Worm (Caenorhabditis elegans) whole organism, midembryonic: Measurements from ENCODE around the gene C07A9.9.

Experiments used
- T22C8.4 ChIP-seq: fragments of 200-800 bp; sonication (Bioruptor generic); IDR thresholded peaks from 2 replicates; pipeline ENCODE4 v1.3.6; 2022; ENCODE audit warnings: missing genetic modification characterization, missing compliant biosample characterization
- cog-1 ChIP-seq: sonication (generic microtip); optimal IDR thresholded peaks from 2 replicates; lab custom pipeline; 2016; ENCODE audit warnings: missing genetic modification characterization, missing compliant biosample characterization
- flt-1 ChIP-seq: fragments of 200-800 bp; sonication (Bioruptor generic); IDR thresholded peaks from 2 replicates; pipeline ENCODE4 v1.3.6; 2022; ENCODE audit warnings: missing genetic modification characterization, missing compliant biosample characterization
- klf-2 ChIP-seq: fragments of 200-800 bp; sonication (Bioruptor generic); conservative IDR thresholded peaks from 2 replicates; pipeline ENCODE4 v1.3.6; 2022; ENCODE audit warnings: missing genetic modification reagents, missing genetic modification characterization, missing compliant biosample characterization
- med-1 ChIP-seq: sonication (generic microtip); optimal IDR thresholded peaks from 2 replicates; lab custom pipeline; 2017; ENCODE audit warnings: missing genetic modification characterization, mild to moderate bottlenecking, missing compliant biosample characterization, antibody characterized with exemption, missing genetic modification reagents; ENCODE audit not compliant: insufficient read depth
- ref-1 ChIP-seq: fragments of 200-800 bp; sonication (Bioruptor generic); conservative IDR thresholded peaks from 2 replicates; pipeline ENCODE4 v1.3.6; 2022; ENCODE audit warnings: missing genetic modification reagents, missing genetic modification characterization, missing compliant biosample characterization
- tab-1 ChIP-seq: fragments of 200-800 bp; sonication (Bioruptor generic); IDR thresholded peaks from 2 replicates; pipeline ENCODE4 v1.3.6; 2022; ENCODE audit warnings: missing genetic modification characterization, missing compliant biosample characterization
- ztf-23 ChIP-seq: fragments of 200-800 bp; sonication (Bioruptor generic); IDR thresholded peaks from 2 replicates; pipeline ENCODE4 v1.3.6; 2022; ENCODE audit warnings: missing genetic modification reagents, missing genetic modification characterization, missing compliant biosample characterization
- ztf-29 ChIP-seq: fragments of 200-800 bp; sonication (Bioruptor generic); IDR thresholded peaks from 2 replicates; pipeline ENCODE4 v1.3.6; 2022; ENCODE audit warnings: missing genetic modification reagents, missing genetic modification characterization, missing compliant biosample characterization

DNA sequence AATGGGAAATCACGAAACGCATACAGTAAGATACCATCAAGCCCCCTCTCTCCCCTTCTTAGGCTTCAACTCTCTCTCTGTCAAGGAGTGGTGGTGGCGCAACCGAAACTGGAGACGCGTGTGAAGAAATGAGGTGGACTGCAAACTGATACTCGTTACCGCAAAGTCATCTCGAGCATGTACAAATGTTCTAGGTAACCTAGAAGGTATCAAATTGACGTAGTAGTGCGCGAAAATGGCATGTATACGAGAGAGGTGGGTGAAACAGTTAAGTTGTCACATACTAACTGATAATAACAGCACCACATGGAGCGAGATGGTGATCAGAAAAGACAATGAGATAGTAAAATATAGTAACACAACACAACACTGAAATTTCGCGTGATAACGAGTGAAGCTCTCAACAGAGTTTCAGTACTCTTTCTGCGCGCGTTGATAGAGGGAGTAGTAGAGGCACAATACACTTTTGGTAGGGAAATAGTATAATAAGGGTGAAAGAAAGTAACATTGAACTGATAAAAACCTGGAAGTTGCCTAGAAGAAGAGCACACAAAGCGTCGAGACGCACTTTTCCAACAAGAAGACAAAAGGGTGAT, 29.2 kb downstream of the C07A9.9 start:
- TF ChIP-seq med-1 (GFP tag; lab: Kevin White, UChicago) (no peak), ztf-29 (GFP tag; lab: Robert Waterston, UW) (no peak), cog-1 (tag; lab: Kevin White, UChicago) (no peak), flt-1 (GFP tag; lab: Robert Waterston, UW) (no peak), ref-1 (no peak), klf-2 (GFP tag; lab: Robert Waterston, UW) (no peak), tab-1 (GFP tag; lab: Robert Waterston, UW) (no peak), T22C8.4 (no peak), ztf-23 (GFP tag; lab: Robert Waterston, UW) (no peak)
